Worm (Caenorhabditis elegans): ENCODE results near the gene F29A7.8.

F29A7.8 gene

DNA sequence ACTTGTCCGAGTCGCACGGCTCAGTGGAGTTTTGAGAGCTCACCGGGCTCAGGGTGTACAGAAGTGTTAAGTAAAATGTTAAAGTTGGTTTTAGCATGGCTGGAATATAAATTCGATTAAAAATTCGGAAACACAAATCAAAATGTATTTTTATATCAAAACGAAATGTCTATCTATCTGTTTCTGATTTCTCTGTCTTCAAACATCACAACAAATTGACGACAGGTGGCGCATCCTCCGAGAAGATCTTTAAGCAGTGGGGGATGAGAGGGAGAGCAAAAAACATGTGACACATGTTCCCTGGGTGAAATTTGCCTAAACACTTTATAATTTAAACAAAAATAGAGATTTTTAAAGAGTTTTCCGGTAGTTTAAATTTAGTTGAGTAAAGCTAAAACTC lies 11.2 kb upstream of the F29A7.8 start, which contains the start of gene F08D12.7:
TSS of gene F08D12.7 (minus strand) at position 101 of the 400 bp plus-strand sequence.
- TF ChIP-seq ceh-2 (tag; optimal IDR thresholded peaks at IDR 0.05): no peak
- TF ChIP-seq odd-2 (tag; optimal IDR thresholded peaks at IDR 0.05): no peak
- TF ChIP-seq eyg-1 (tag; optimal IDR thresholded peaks at IDR 0.05): no peak
- TF ChIP-seq lim-6 (tag; optimal IDR thresholded peaks at IDR 0.05): no peak
- no peak for TF ChIP-seq ceh-45 (GFP tag; IDR thresholded peaks at IDR 0.05)
- TF ChIP-seq lin-11 (tag; optimal IDR thresholded peaks at IDR 0.05): no peak
- no peak for TF ChIP-seq hlh-30 (tag; optimal IDR thresholded peaks at IDR 0.05; ENCODE audit: insufficient read depth)
- TF ChIP-seq pha-4 (tag; optimal IDR thresholded peaks at IDR 0.05): no peak
- TF ChIP-seq gmeb-2 (tag; optimal IDR thresholded peaks at IDR 0.05): no peak
- no peak for TF ChIP-seq nfya-1 (tag; optimal IDR thresholded peaks at IDR 0.05)
- no peak for TF ChIP-seq ceh-34 (tag; optimal IDR thresholded peaks at IDR 0.05)
- no peak for TF ChIP-seq pag-3 (tag; optimal IDR thresholded peaks at IDR 0.05; ENCODE audit: borderline replicate concordance)
- TF ChIP-seq npax-4 (tag; optimal IDR thresholded peaks at IDR 0.05): no peak
- TF ChIP-seq rnt-1 (tag; optimal IDR thresholded peaks at IDR 0.05): no peak

DNA sequence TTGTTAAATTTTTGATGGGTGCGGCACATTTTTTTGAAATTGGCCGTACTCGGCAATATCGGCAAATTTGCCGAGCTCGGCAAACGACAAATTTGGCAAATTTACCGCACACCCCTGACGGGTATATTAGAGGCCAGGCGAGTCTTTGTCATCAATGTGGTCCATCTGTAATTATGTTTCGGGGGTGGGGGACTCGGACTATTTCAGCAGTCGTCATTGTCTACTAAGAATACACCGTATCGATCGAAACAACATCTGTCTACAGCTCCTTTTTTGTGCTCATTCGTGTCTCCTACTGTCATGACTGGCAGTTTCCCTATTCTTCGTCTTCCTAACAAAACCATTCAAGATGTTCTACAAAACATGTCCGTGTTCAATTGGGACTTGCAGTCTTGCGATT lies 8.5 kb upstream of the F29A7.8 start, which contains the start of gene F08D12.15:
TSS of gene F08D12.15 (plus strand) at position 301 of the 400 bp plus-strand sequence.
- TF ChIP-seq rnt-1 (tag; optimal IDR thresholded peaks at IDR 0.05) (no peak), syd-9 (tag; optimal IDR thresholded peaks at IDR 0.05) (no peak), unc-42 (tag; optimal IDR thresholded peaks at IDR 0.05) (no peak), pax-1 (tag; optimal IDR thresholded peaks at IDR 0.05) (no peak), elt-4 (tag; optimal IDR thresholded peaks at IDR 0.05) (no peak), K09A11.1 (tag; optimal IDR thresholded peaks at IDR 0.05; ENCODE audit: insufficient read depth) (no peak), ceh-6 (GFP tag; optimal IDR thresholded peaks at IDR 0.05) (no peak), lim-6 (tag; optimal IDR thresholded peaks at IDR 0.05) (no peak), fkh-10 (GFP tag; optimal IDR thresholded peaks at IDR 0.05) (no peak), sox-2 (GFP tag; IDR thresholded peaks at IDR 0.05) (no peak), fkh-6 (tag; optimal IDR thresholded peaks at IDR 0.05) (no peak)

DNA sequence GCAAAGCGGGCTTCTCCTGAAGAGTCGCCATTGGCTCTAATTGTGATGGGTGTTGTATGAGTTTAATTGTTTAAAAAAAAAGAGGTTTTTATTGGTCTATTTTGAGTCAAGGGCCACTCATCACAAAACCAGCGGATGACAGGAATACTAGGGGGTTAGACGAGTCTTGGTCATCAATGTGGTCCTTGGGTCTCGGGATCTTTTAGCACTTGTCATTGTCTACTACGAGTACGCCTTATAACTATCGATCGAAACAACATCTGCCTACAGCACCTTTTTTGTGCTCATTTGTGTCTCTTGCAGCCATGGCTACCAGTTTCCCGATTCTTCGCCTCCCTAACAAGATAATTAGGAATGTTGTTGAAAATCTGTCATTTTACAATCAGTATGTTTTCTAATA lies 6.8 kb upstream of the F29A7.8 start, which contains the start of gene fbxb-108:
TSS of gene fbxb-108 (plus strand) at position 301 of the 400 bp plus-strand sequence.
- TF ChIP-seq K02D7.2 (tag; optimal IDR thresholded peaks at IDR 0.05): no peak
- TF ChIP-seq hlh-6 (tag; optimal IDR thresholded peaks at IDR 0.05): no peak
- no peak for TF ChIP-seq unc-55 (GFP tag; optimal IDR thresholded peaks at IDR 0.05)
- TF ChIP-seq pag-3 (tag; optimal IDR thresholded peaks at IDR 0.05; ENCODE audit: borderline replicate concordance): no peak
- no peak for TF ChIP-seq ceh-45 (GFP tag; IDR thresholded peaks at IDR 0.05)
- TF ChIP-seq unc-42 (tag; optimal IDR thresholded peaks at IDR 0.05): no peak
- no peak for TF ChIP-seq Y22D7AL.16 (tag; optimal IDR thresholded peaks at IDR 0.05)
- no peak for TF ChIP-seq dve-1 (tag; optimal IDR thresholded peaks at IDR 0.05)
- TF ChIP-seq hlh-15 (tag; optimal IDR thresholded peaks at IDR 0.05): no peak
- TF ChIP-seq elt-4 (tag; optimal IDR thresholded peaks at IDR 0.05): no peak
- no peak for TF ChIP-seq unc-3 (GFP tag; conservative IDR thresholded peaks at IDR 0.05)
- no peak for TF ChIP-seq unc-3 (tag; optimal IDR thresholded peaks at IDR 0.05)
- no peak for TF ChIP-seq syd-9 (tag; optimal IDR thresholded peaks at IDR 0.05)

DNA sequence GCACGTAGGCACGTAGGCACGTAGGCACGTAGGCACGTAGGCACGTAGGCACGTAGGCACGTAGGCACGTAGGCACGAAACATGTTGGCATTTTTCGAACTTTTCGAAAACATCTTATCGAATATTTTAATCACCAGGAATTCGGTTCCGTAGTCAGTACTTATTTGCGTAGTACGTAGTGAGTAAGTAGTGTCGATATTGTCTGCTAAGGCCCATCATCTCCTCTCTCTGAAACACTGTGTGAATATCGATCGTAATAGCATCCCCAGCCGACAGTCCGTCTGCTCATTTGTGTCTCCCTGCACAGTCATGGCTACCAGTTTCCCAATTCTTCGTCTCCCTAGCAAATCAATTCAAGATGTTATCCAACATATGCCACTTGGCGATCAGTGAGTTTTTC lies 4.3 kb upstream of the F29A7.8 start, which contains the start of gene fbxb-106:
TSS of gene fbxb-106 (plus strand) at position 301 of the 400 bp plus-strand sequence.
- no peak for TF ChIP-seq ceh-18 (tag; optimal IDR thresholded peaks at IDR 0.05)
- TF ChIP-seq ets-4 (tag; optimal IDR thresholded peaks at IDR 0.05): no peak
- TF ChIP-seq ceh-48 (tag; optimal IDR thresholded peaks at IDR 0.05): no peak
- no peak for TF ChIP-seq hlh-6 (tag; optimal IDR thresholded peaks at IDR 0.05)
- TF ChIP-seq dmd-4 (tag; optimal IDR thresholded peaks at IDR 0.05; ENCODE audit: borderline replicate concordance): no peak
- no peak for TF ChIP-seq ceh-34 (tag; optimal IDR thresholded peaks at IDR 0.05)
- no peak for TF ChIP-seq Y22D7AL.16 (tag; optimal IDR thresholded peaks at IDR 0.05)
- no peak for TF ChIP-seq K09A11.1 (tag; optimal IDR thresholded peaks at IDR 0.05; ENCODE audit: insufficient read depth)
- no peak for TF ChIP-seq sox-2 (GFP tag; IDR thresholded peaks at IDR 0.05)
- no peak for TF ChIP-seq pha-4 (tag; optimal IDR thresholded peaks at IDR 0.05)
- TF ChIP-seq ceh-9 (tag; optimal IDR thresholded peaks at IDR 0.05): no peak
- no peak for TF ChIP-seq C08G9.2 (tag; optimal IDR thresholded peaks at IDR 0.05)
- TF ChIP-seq ama-1 (optimal IDR thresholded peaks at IDR 0.05): no peak
- TF ChIP-seq ceh-31 (tag; optimal IDR thresholded peaks at IDR 0.05): no peak
